Worm (Caenorhabditis elegans) whole organism, midembryonic: ENCODE results near the gene bath-1.

Experiments
- T22C8.4 ChIP-seq: fragments of 200-800 bp; sonication (Bioruptor generic); IDR thresholded peaks from 2 replicates; pipeline ENCODE4 v1.3.6; 2022; ENCODE audit warnings: missing genetic modification characterization, missing compliant biosample characterization
- klf-2 ChIP-seq: fragments of 200-800 bp; sonication (Bioruptor generic); conservative IDR thresholded peaks from 2 replicates; pipeline ENCODE4 v1.3.6; 2022; ENCODE audit warnings: missing genetic modification reagents, missing genetic modification characterization, missing compliant biosample characterization

- TF ChIP-seq klf-2 (GFP tag; lab: Robert Waterston, UW) (no peak), T22C8.4 (GFP tag; lab: Robert Waterston, UW) (no peak)
Observed at ce11 chrII:1996237-1996636, 32.4 kb downstream of the bath-1 start, which contains the start of gene math-20.
